Fruit fly (Drosophila melanogaster): ENCODE data around the gene CG8661.
A peak's percentile ranks its signal among the peaks of the same experiment; 100 is the strongest.

The CG8661 gene

DNA sequence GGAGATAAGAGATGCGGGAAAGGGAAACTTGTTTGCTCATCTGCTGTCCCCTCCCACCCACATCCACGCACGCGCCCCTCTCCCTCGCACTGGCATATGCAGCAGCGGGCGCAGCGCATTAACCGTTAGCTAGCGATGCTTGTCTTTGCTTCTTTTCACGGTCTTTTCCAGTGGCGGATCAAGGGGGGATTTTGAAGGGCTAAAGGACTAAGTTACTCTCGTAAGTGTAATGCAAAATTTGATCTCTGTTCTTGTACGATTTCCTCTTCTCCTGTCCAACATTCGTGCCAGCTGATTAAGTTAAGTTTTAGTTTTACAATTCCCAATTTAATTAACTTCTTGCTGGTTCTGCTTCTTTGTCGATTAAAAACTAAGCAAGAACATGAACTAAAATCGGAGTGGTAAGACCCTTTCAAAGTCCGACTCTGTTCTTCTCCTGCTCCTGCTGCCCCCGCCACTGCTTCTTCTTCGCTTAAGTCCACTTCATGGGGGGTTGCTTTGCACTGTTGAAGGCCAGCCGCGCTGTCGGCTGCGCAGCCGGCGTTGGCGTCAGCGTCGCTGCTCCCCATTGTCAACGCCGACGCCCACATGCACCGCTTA, 16.4 kb upstream of the CG8661 start (continued):
- TF ChIP-seq CG9215 (GFP tag; IDR thresholded peaks at IDR 0.05) = peak; percentile 28
- no peak for TF ChIP-seq cad (GFP tag; optimal IDR thresholded peaks at IDR 0.05)
- no peak for TF ChIP-seq cas (GFP tag; IDR thresholded peaks at IDR 0.05)
- TF ChIP-seq CG11560 (tag; IDR thresholded peaks at IDR 0.05) = no peak
- peak; percentile 21 for TF ChIP-seq ems (GFP tag; optimal IDR thresholded peaks at IDR 0.05)
- peak; percentile 60 for TF ChIP-seq Meics (GFP tag; optimal IDR thresholded peaks at IDR 0.05)
- TF ChIP-seq chn (GFP tag; optimal IDR thresholded peaks at IDR 0.05) = peak; percentile 39
- TF ChIP-seq odd (GFP tag; optimal IDR thresholded peaks at IDR 0.05) = peak; percentile 30
- TF ChIP-seq Blimp-1 (GFP tag; optimal IDR thresholded peaks at IDR 0.05) = peak; percentile 74
- TF ChIP-seq sug (tag; optimal IDR thresholded peaks at IDR 0.05) = peak; percentile 78
- peak; percentile 72 for TF ChIP-seq pros (GFP tag; optimal IDR thresholded peaks at IDR 0.05)
- peak; percentile 27 for TF ChIP-seq repo (GFP tag; optimal IDR thresholded peaks at IDR 0.05)
- peak; percentile 22; the same call in 1 of the 2 replicates for TF ChIP-seq danr (GFP tag; IDR thresholded peaks at IDR 0.05)
- peak; percentile 19 for TF ChIP-seq ATbp (GFP tag; optimal IDR thresholded peaks at IDR 0.05)
- TF ChIP-seq Ravus (GFP tag; IDR thresholded peaks at IDR 0.05) = no peak
- TF ChIP-seq Atf-2 (GFP tag; optimal IDR thresholded peaks at IDR 0.05) = peak; percentile 44
- peak; percentile 82 for TF ChIP-seq CG2712 (tag; optimal IDR thresholded peaks at IDR 0.05)
- TF ChIP-seq so (GFP tag; IDR thresholded peaks at IDR 0.05) = peak; percentile 57; the same call in 1 of the 3 replicates
- 0 out of 3 replicates have a peak, but pooled peaks have one; percentile 34 for TF ChIP-seq CG34422 (GFP tag; IDR thresholded peaks at IDR 0.05)
- TF ChIP-seq CG10366 (GFP tag; IDR thresholded peaks at IDR 0.05) = peak; percentile 26; the same call in 1 of the 2 replicates
- peak; percentile 62 for TF ChIP-seq Sox100B (GFP tag; optimal IDR thresholded peaks at IDR 0.05)
- TF ChIP-seq CG14860 (GFP tag; IDR thresholded peaks at IDR 0.05; ENCODE audit: partially characterized antibody) = no peak
- peak; percentile 31 for TF ChIP-seq scrt (GFP tag; optimal IDR thresholded peaks at IDR 0.05)
- peak; percentile 90 for TF ChIP-seq Adf1 (GFP tag; IDR thresholded peaks at IDR 0.05)
- no peak for TF ChIP-seq gcm2 (GFP tag; optimal IDR thresholded peaks at IDR 0.05)
- TF ChIP-seq caup (GFP tag; optimal IDR thresholded peaks at IDR 0.05; ENCODE audit: severe bottlenecking) = peak; percentile 4
- TF ChIP-seq Ets65A (GFP tag) = peak; percentile 86
- peak; percentile 64 for TF ChIP-seq CG8924 (tag; optimal IDR thresholded peaks at IDR 0.05)
- no peak for TF ChIP-seq YL-1 (GFP tag; optimal IDR thresholded peaks at IDR 0.05)
- peak; percentile 40 for TF ChIP-seq CG33557 (GFP tag; optimal IDR thresholded peaks at IDR 0.05)
- TF ChIP-seq ab (GFP tag; optimal IDR thresholded peaks at IDR 0.05) = no peak
- TF ChIP-seq CG4617 (GFP tag; optimal IDR thresholded peaks at IDR 0.05; ENCODE audit: borderline replicate concordance) = no peak
- peak; percentile 16 for TF ChIP-seq trem (tag; optimal IDR thresholded peaks at IDR 0.05)
- no peak for TF ChIP-seq CG4360 (GFP tag; IDR thresholded peaks at IDR 0.05)
- TF ChIP-seq Gug (GFP tag; IDR thresholded peaks at IDR 0.05) = peak; percentile 41; the same call in 2 of the 4 replicates
- TF ChIP-seq otp (GFP tag; IDR thresholded peaks at IDR 0.05) = no peak
- peak; percentile 16; the same call in 1 of the 2 replicates for TF ChIP-seq sens-2 (GFP tag; IDR thresholded peaks at IDR 0.05)
- TF ChIP-seq CG12744 (GFP tag; optimal IDR thresholded peaks at IDR 0.05) = no peak
- TF ChIP-seq ind (GFP tag; optimal IDR thresholded peaks at IDR 0.05) = peak; percentile 54
- TF ChIP-seq chif (GFP tag; optimal IDR thresholded peaks at IDR 0.05) = peak; percentile 45 to 62
- no peak for TF ChIP-seq zen2 (GFP tag; IDR thresholded peaks at IDR 0.05; ENCODE audit: partially characterized antibody)
- TF ChIP-seq Eip74EF (GFP tag; optimal IDR thresholded peaks at IDR 0.05) = peak in 1 of 2 experiments; percentile 55
- peak; percentile 55 for TF ChIP-seq CG8359 (GFP tag; optimal IDR thresholded peaks at IDR 0.05; ENCODE audit: borderline replicate concordance)
- TF ChIP-seq CG1233 (GFP tag; optimal IDR thresholded peaks at IDR 0.05) = peak; percentile 59
- TF ChIP-seq CG32532 (GFP tag; IDR thresholded peaks at IDR 0.05) = no peak
